Fruit fly (Drosophila melanogaster) whole organism, embryonic: Measurements from ENCODE around the gene morgue.

Experiments
- Ada2b ChIP-seq: fragments of 200-800 bp; sonication (Bioruptor generic); IDR thresholded peaks from 2 replicates; pipeline ENCODE4 v1.3.6; 2022; ENCODE audit warnings: missing biosample characterization, missing genetic modification characterization
- CG10147 ChIP-seq: fragments of 200-800 bp; sonication (Bioruptor generic); optimal IDR thresholded peaks from 2 replicates; lab custom pipeline; 2019; ENCODE audit warnings: missing biosample characterization, mild to moderate bottlenecking, missing genetic modification characterization, moderate library complexity
- CG10565 ChIP-seq: fragments of 200-800 bp; sonication (Bioruptor generic); optimal IDR thresholded peaks from 3 replicates; lab custom pipeline; 2016; ENCODE audit warnings: missing biosample characterization, mild to moderate bottlenecking, missing genetic modification characterization
- CG11695 ChIP-seq: fragments of 200-800 bp; sonication (Bioruptor generic); IDR thresholded peaks from 3 replicates; pipeline ENCODE4 v1.3.6; 2022; ENCODE audit warnings: missing biosample characterization, missing genetic modification characterization
- CG12071 ChIP-seq: fragments of 200-800 bp; sonication (Bioruptor generic); optimal IDR thresholded peaks from 3 replicates; lab custom pipeline; 2018; ENCODE audit warnings: missing biosample characterization, mild to moderate bottlenecking, missing genetic modification characterization
- CG12219 ChIP-seq: fragments of 200-800 bp; sonication (Bioruptor generic); optimal IDR thresholded peaks from 3 replicates; lab custom pipeline; 2018; ENCODE audit warnings: missing biosample characterization, mild to moderate bottlenecking, missing genetic modification characterization
- CG12299 ChIP-seq: fragments of 200-800 bp; sonication (Bioruptor generic); optimal IDR thresholded peaks from 2 replicates; lab custom pipeline; 2018; ENCODE audit warnings: missing biosample characterization, mild to moderate bottlenecking, missing genetic modification characterization
- CG13123 ChIP-seq: fragments of 200-800 bp; sonication (Bioruptor generic); optimal IDR thresholded peaks from 2 replicates; lab custom pipeline; 2016; ENCODE audit warnings: missing biosample characterization, missing genetic modification characterization
- CG14441 ChIP-seq: fragments of 200-800 bp; sonication (Bioruptor generic); IDR thresholded peaks from 2 replicates; pipeline ENCODE4 v1.3.6; 2022; ENCODE audit warnings: missing biosample characterization, missing genetic modification characterization
- CG15011 ChIP-seq: fragments of 200-800 bp; sonication (Bioruptor generic); optimal IDR thresholded peaks from 3 replicates; lab custom pipeline; 2018; ENCODE audit warnings: missing biosample characterization, mild to moderate bottlenecking, missing genetic modification characterization
- CG15601 ChIP-seq: fragments of 200-800 bp; sonication (Bioruptor generic); optimal IDR thresholded peaks from 3 replicates; lab custom pipeline; 2019; ENCODE audit warnings: missing biosample characterization, mild to moderate bottlenecking, missing genetic modification characterization, moderate library complexity
- CG17612 ChIP-seq: fragments of 200-800 bp; sonication (Bioruptor generic); IDR thresholded peaks from 2 replicates; pipeline ENCODE4 v1.3.6; 2022; ENCODE audit warnings: missing biosample characterization, missing genetic modification characterization
- CG1792 ChIP-seq: fragments of 200-800 bp; sonication (Bioruptor generic); optimal IDR thresholded peaks from 2 replicates; lab custom pipeline; 2016; ENCODE audit warnings: missing biosample characterization, missing genetic modification characterization
- CG18262 ChIP-seq: fragments of 200-800 bp; optimal IDR thresholded peaks from 3 replicates; lab custom pipeline; 2019; ENCODE audit warnings: missing biosample characterization, mild to moderate bottlenecking, missing genetic modification characterization, moderate library complexity
- CG18764 ChIP-seq: fragments of 200-800 bp; sonication (Bioruptor generic); optimal IDR thresholded peaks from 3 replicates; lab custom pipeline; 2016; ENCODE audit warnings: missing biosample characterization, missing genetic modification characterization
- CG32532 ChIP-seq: fragments of 200-800 bp; sonication (Bioruptor generic); IDR thresholded peaks from 2 replicates; pipeline ENCODE4 v1.3.6; 2022; ENCODE audit warnings: missing biosample characterization, missing genetic modification characterization
- CG32772 ChIP-seq: fragments of 200-800 bp; sonication (Bioruptor generic); IDR thresholded peaks from 2 replicates; pipeline ENCODE4 v1.3.6; 2022; ENCODE audit warnings: missing biosample characterization, missing genetic modification characterization
- CG33557 ChIP-seq: fragments of 200-800 bp; sonication (Bioruptor generic); optimal IDR thresholded peaks from 2 replicates; lab custom pipeline; 2019; ENCODE audit warnings: missing biosample characterization, mild to moderate bottlenecking, missing genetic modification characterization, moderate library complexity
- CG5180 ChIP-seq: fragments of 200-800 bp; sonication (Bioruptor generic); optimal IDR thresholded peaks from 3 replicates; lab custom pipeline; 2017; ENCODE audit warnings: missing biosample characterization, missing genetic modification characterization, mild to moderate bottlenecking, moderate library complexity, missing genetic modification reagents
- CG5245 ChIP-seq: fragments of 200-800 bp; sonication (Bioruptor generic); optimal IDR thresholded peaks from 3 replicates; lab custom pipeline; 2016; ENCODE audit warnings: missing biosample characterization, missing genetic modification characterization
- CG6791 ChIP-seq: fragments of 200-800 bp; sonication (Bioruptor generic); IDR thresholded peaks from 3 replicates; pipeline ENCODE4 v1.3.6; 2022; ENCODE audit warnings: missing biosample characterization, missing genetic modification characterization; ENCODE audit not compliant: partially characterized antibody
- CG7963 ChIP-seq: fragments of 200-800 bp; sonication (Bioruptor generic); IDR thresholded peaks from 3 replicates; pipeline ENCODE4 v1.3.6; 2022; ENCODE audit warnings: missing biosample characterization, missing genetic modification characterization; ENCODE audit not compliant: partially characterized antibody
- CkIIα-i1 ChIP-seq: fragments of 200-800 bp; sonication (Bioruptor generic); IDR thresholded peaks from 2 replicates; pipeline ENCODE4 v1.3.6; 2022; ENCODE audit warnings: missing biosample characterization, missing genetic modification characterization
- CoRest ChIP-seq: fragments of 200-800 bp; sonication (Bioruptor generic); optimal IDR thresholded peaks from 3 replicates; lab custom pipeline; 2018; ENCODE audit warnings: missing biosample characterization, mild to moderate bottlenecking, missing genetic modification characterization, moderate library complexity
- Drgx ChIP-seq: fragments of 200-800 bp; sonication (Bioruptor generic); IDR thresholded peaks from 2 replicates; pipeline ENCODE4 v1.3.6; 2022; ENCODE audit warnings: missing biosample characterization, missing genetic modification characterization
- E2f2 ChIP-seq: fragments of 200-800 bp; sonication (Bioruptor generic); IDR thresholded peaks from 2 replicates; pipeline ENCODE4 v1.3.6; 2022; ENCODE audit warnings: missing biosample characterization, missing genetic modification characterization
- HLHmδ ChIP-seq: fragments of 200-800 bp; sonication (Bioruptor generic); optimal IDR thresholded peaks from 2 replicates; lab custom pipeline; 2018; ENCODE audit warnings: missing biosample characterization, mild to moderate bottlenecking, missing genetic modification characterization, moderate library complexity
- MBD-R2 ChIP-seq: fragments of 200-800 bp; sonication (Bioruptor generic); IDR thresholded peaks from 2 replicates; pipeline ENCODE4 v1.3.6; 2022; ENCODE audit warnings: missing biosample characterization, missing genetic modification characterization
- NfI ChIP-seq: fragments of 200-800 bp; sonication (Bioruptor generic); optimal IDR thresholded peaks from 3 replicates; lab custom pipeline; 2018; ENCODE audit warnings: missing biosample characterization, mild to moderate bottlenecking, missing genetic modification characterization, moderate library complexity
- Side ChIP-seq: fragments of 200-800 bp; sonication (Bioruptor generic); optimal IDR thresholded peaks from 2 replicates; lab custom pipeline; 2016; ENCODE audit warnings: missing biosample characterization, missing genetic modification characterization
- YL-1 ChIP-seq: fragments of 200-800 bp; sonication (Bioruptor generic); optimal IDR thresholded peaks from 3 replicates; lab custom pipeline; 2017; ENCODE audit warnings: missing biosample characterization, mild to moderate bottlenecking, missing genetic modification characterization
- bbx ChIP-seq: fragments of 200-800 bp; sonication (Bioruptor generic); IDR thresholded peaks from 2 replicates; pipeline ENCODE4 v1.3.6; 2022; ENCODE audit warnings: missing biosample characterization, missing genetic modification characterization; ENCODE audit not compliant: partially characterized antibody
- cato ChIP-seq: fragments of 200-800 bp; sonication (Bioruptor generic); optimal IDR thresholded peaks from 2 replicates; lab custom pipeline; 2016; ENCODE audit warnings: missing biosample characterization, missing genetic modification characterization, borderline replicate concordance
- crol ChIP-seq: fragments of 200-800 bp; sonication (Bioruptor generic); IDR thresholded peaks from 2 replicates; pipeline ENCODE4 v1.3.6; 2022; ENCODE audit warnings: missing biosample characterization, missing genetic modification characterization
- dati ChIP-seq: fragments of 200-800 bp; sonication (Bioruptor generic); IDR thresholded peaks from 2 replicates; pipeline ENCODE4 v1.3.6; 2022; ENCODE audit warnings: missing biosample characterization, missing genetic modification characterization
- dm ChIP-seq: fragments of 200-800 bp; sonication (Bioruptor generic); optimal IDR thresholded peaks from 3 replicates; lab custom pipeline; 2016; ENCODE audit warnings: missing biosample characterization, missing genetic modification characterization
- exex ChIP-seq: fragments of 200-800 bp; sonication (Bioruptor generic); optimal IDR thresholded peaks from 4 replicates; lab custom pipeline; 2018; ENCODE audit warnings: missing biosample characterization, mild to moderate bottlenecking, missing genetic modification characterization, moderate library complexity
- gem ChIP-seq: fragments of 200-800 bp; sonication (Bioruptor generic); optimal IDR thresholded peaks from 2 replicates; lab custom pipeline; 2019; ENCODE audit warnings: missing biosample characterization, mild to moderate bottlenecking, missing genetic modification characterization, moderate library complexity
- gfzf ChIP-seq: fragments of 200-800 bp; sonication (Bioruptor generic); optimal IDR thresholded peaks from 2 replicates; lab custom pipeline; 2016; ENCODE audit warnings: missing biosample characterization, mild to moderate bottlenecking, missing genetic modification characterization, moderate library complexity
- hth ChIP-seq: fragments of >200 bp; optimal IDR thresholded peaks from 2 replicates; lab custom pipeline; 2017; ENCODE audit warnings: inconsistent platforms
- klu ChIP-seq: fragments of 200-800 bp; sonication (Bioruptor generic); IDR thresholded peaks from 2 replicates; pipeline ENCODE4 v1.3.6; 2022; ENCODE audit warnings: missing biosample characterization, missing genetic modification characterization
- lab ChIP-seq: fragments of 200-800 bp; sonication (Bioruptor generic); optimal IDR thresholded peaks from 3 replicates; lab custom pipeline; 2017; ENCODE audit warnings: missing biosample characterization, missing genetic modification characterization, mild to moderate bottlenecking, moderate library complexity, missing genetic modification reagents
- nau ChIP-seq: fragments of 200-800 bp; sonication (Bioruptor generic); optimal IDR thresholded peaks from 3 replicates; lab custom pipeline; 2017; ENCODE audit warnings: missing biosample characterization, mild to moderate bottlenecking, missing genetic modification characterization, missing genetic modification reagents
- sd ChIP-seq: fragments of 200-800 bp; sonication (Bioruptor generic); optimal IDR thresholded peaks from 3 replicates; lab custom pipeline; 2018; ENCODE audit warnings: missing biosample characterization, mild to moderate bottlenecking, missing genetic modification characterization, moderate library complexity
- slbo ChIP-seq: fragments of 200-800 bp; sonication (Bioruptor generic); IDR thresholded peaks from 2 replicates; pipeline ENCODE4 v1.3.6; 2022; ENCODE audit warnings: missing biosample characterization, missing genetic modification characterization
- sob ChIP-seq: fragments of 200-800 bp; sonication (Bioruptor generic); IDR thresholded peaks from 2 replicates; pipeline ENCODE4 v1.3.6; 2022; ENCODE audit warnings: missing biosample characterization, missing genetic modification characterization
- tio ChIP-seq: fragments of 200-800 bp; sonication (Bioruptor generic); optimal IDR thresholded peaks from 2 replicates; lab custom pipeline; 2017; ENCODE audit warnings: missing biosample characterization, missing genetic modification characterization, inconsistent platforms
- tna ChIP-seq: fragments of 200-800 bp; sonication (Bioruptor generic); IDR thresholded peaks from 2 replicates; pipeline ENCODE4 v1.3.6; 2022; ENCODE audit warnings: missing biosample characterization, missing genetic modification characterization; ENCODE audit not compliant: partially characterized antibody
- wor ChIP-seq: fragments of 200-800 bp; sonication (Bioruptor generic); IDR thresholded peaks from 2 replicates; pipeline ENCODE4 v1.3.6; 2022; ENCODE audit warnings: missing biosample characterization, missing genetic modification characterization
- zfh1 ChIP-seq: fragments of 200-800 bp; sonication (Bioruptor generic); IDR thresholded peaks from 3 replicates; pipeline ENCODE4 v1.3.6; 2022; ENCODE audit warnings: missing biosample characterization, missing genetic modification characterization

morgue gene

dm6 chr2L:4454009-4454689 lies 9.7 kb upstream of the morgue start, which contains the start of the genes Secp43 and ND-B8 (continued):
- no peak for TF ChIP-seq CG1792 (GFP tag; lab: Kevin White, UChicago)
- TF ChIP-seq CG14441, result no peak
- TF ChIP-seq wor (GFP tag; lab: Robert Waterston, UW), result no peak
- no peak for TF ChIP-seq slbo (GFP tag; lab: Robert Waterston, UW)
- TF ChIP-seq CG12219 (GFP tag; lab: Kevin White, UChicago), result no peak
- no peak for TF ChIP-seq CkIIα-i1 (GFP tag; lab: Robert Waterston, UW)
- TF ChIP-seq CG15601 (tag; lab: Kevin White, UChicago), result no peak
- TF ChIP-seq gem (tag; lab: Kevin White, UChicago), result no peak
- no peak for TF ChIP-seq crol (GFP tag; lab: Robert Waterston, UW)
- TF ChIP-seq CG12071, result no peak
- peak; percentile 33 for TF ChIP-seq dm (GFP tag; lab: Kevin White, UChicago)
- peak; percentile 81 for TF ChIP-seq bbx (GFP tag; lab: Robert Waterston, UW)
- TF ChIP-seq HLHmδ (GFP tag; lab: Kevin White, UChicago), result no peak
- TF ChIP-seq CG7963 (GFP tag; lab: Robert Waterston, UW), result peak; percentile 83
- no peak for TF ChIP-seq CG17612 (GFP tag; lab: Robert Waterston, UW)
- peak; percentile 37; the same call in 1 of the 2 replicates for TF ChIP-seq sob (GFP tag; lab: Robert Waterston, UW)
- TF ChIP-seq nau (GFP tag; lab: Kevin White, UChicago), result no peak
- no peak for TF ChIP-seq zfh1
- TF ChIP-seq CG5180 (GFP tag; lab: Kevin White, UChicago), result no peak
- TF ChIP-seq CG15011 (GFP tag; lab: Kevin White, UChicago), result no peak
- TF ChIP-seq CoRest (tag; lab: Kevin White, UChicago), result peak; percentile 36
- no peak for TF ChIP-seq CG32532 (GFP tag; lab: Robert Waterston, UW)
- no peak for TF ChIP-seq CG13123 (GFP tag; lab: Kevin White, UChicago)
- no peak for TF ChIP-seq CG18262 (tag; lab: Kevin White, UChicago)
- TF ChIP-seq CG32772 (GFP tag; lab: Robert Waterston, UW), result no peak
- peak; percentile 0 for TF ChIP-seq CG10147 (GFP tag; lab: Kevin White, UChicago)
- TF ChIP-seq E2f2, result peak; percentile 68
- TF ChIP-seq hth (lab: Kevin White, UChicago), result no peak
- no peak for TF ChIP-seq cato (GFP tag; lab: Kevin White, UChicago)
- TF ChIP-seq Drgx (GFP tag; lab: Robert Waterston, UW), result no peak
- peak; percentile 86 for TF ChIP-seq CG6791
- no peak for TF ChIP-seq klu
- peak; percentile 41 for TF ChIP-seq YL-1
- no peak for TF ChIP-seq CG12299
- TF ChIP-seq CG5245, result no peak
- peak; percentile 9 for TF ChIP-seq NfI (GFP tag; lab: Kevin White, UChicago)
- TF ChIP-seq CG33557 (GFP tag; lab: Kevin White, UChicago), result no peak
- no peak for TF ChIP-seq CG11695 (GFP tag; lab: Robert Waterston, UW)
- no peak for TF ChIP-seq Side (GFP tag; lab: Kevin White, UChicago)
- no peak for TF ChIP-seq CG18764 (GFP tag; lab: Kevin White, UChicago)
- peak; percentile 93 for TF ChIP-seq MBD-R2 (GFP tag; lab: Robert Waterston, UW)
- TF ChIP-seq gfzf (GFP tag; lab: Kevin White, UChicago), result peak; percentile 72
- TF ChIP-seq lab (GFP tag; lab: Kevin White, UChicago), result no peak
- TF ChIP-seq exex (tag; lab: Kevin White, UChicago), result peak; percentile 16
- no peak for TF ChIP-seq dati
- peak; percentile 74; the same call in 1 of the 2 replicates for TF ChIP-seq tna
- peak; percentile 44 for TF ChIP-seq sd (tag; lab: Kevin White, UChicago)
- no peak for TF ChIP-seq tio (GFP tag; lab: Kevin White, UChicago)
- no peak for TF ChIP-seq CG10565
- TF ChIP-seq Ada2b (GFP tag; lab: Robert Waterston, UW), result no peak
